Worm (Caenorhabditis elegans) whole organism, midembryonic: Measurements from ENCODE around the gene abu-9.

ENCODE experiments used
- T22C8.4 ChIP-seq: fragments of 200-800 bp; sonication (Bioruptor generic); IDR thresholded peaks from 2 replicates; pipeline ENCODE4 v1.3.6; 2022; ENCODE audit warnings: missing genetic modification characterization, missing compliant biosample characterization
- cog-1 ChIP-seq: sonication (generic microtip); optimal IDR thresholded peaks from 2 replicates; lab custom pipeline; 2016; ENCODE audit warnings: missing genetic modification characterization, missing compliant biosample characterization
- flt-1 ChIP-seq: fragments of 200-800 bp; sonication (Bioruptor generic); IDR thresholded peaks from 2 replicates; pipeline ENCODE4 v1.3.6; 2022; ENCODE audit warnings: missing genetic modification characterization, missing compliant biosample characterization
- klf-2 ChIP-seq: fragments of 200-800 bp; sonication (Bioruptor generic); conservative IDR thresholded peaks from 2 replicates; pipeline ENCODE4 v1.3.6; 2022; ENCODE audit warnings: missing genetic modification reagents, missing genetic modification characterization, missing compliant biosample characterization
- med-1 ChIP-seq: sonication (generic microtip); optimal IDR thresholded peaks from 2 replicates; lab custom pipeline; 2017; ENCODE audit warnings: missing genetic modification characterization, mild to moderate bottlenecking, missing compliant biosample characterization, antibody characterized with exemption, missing genetic modification reagents; ENCODE audit not compliant: insufficient read depth
- ref-1 ChIP-seq: fragments of 200-800 bp; sonication (Bioruptor generic); conservative IDR thresholded peaks from 2 replicates; pipeline ENCODE4 v1.3.6; 2022; ENCODE audit warnings: missing genetic modification reagents, missing genetic modification characterization, missing compliant biosample characterization
- tab-1 ChIP-seq: fragments of 200-800 bp; sonication (Bioruptor generic); IDR thresholded peaks from 2 replicates; pipeline ENCODE4 v1.3.6; 2022; ENCODE audit warnings: missing genetic modification characterization, missing compliant biosample characterization
- ztf-23 ChIP-seq: fragments of 200-800 bp; sonication (Bioruptor generic); IDR thresholded peaks from 2 replicates; pipeline ENCODE4 v1.3.6; 2022; ENCODE audit warnings: missing genetic modification reagents, missing genetic modification characterization, missing compliant biosample characterization
- ztf-29 ChIP-seq: fragments of 200-800 bp; sonication (Bioruptor generic); IDR thresholded peaks from 2 replicates; pipeline ENCODE4 v1.3.6; 2022; ENCODE audit warnings: missing genetic modification reagents, missing genetic modification characterization, missing compliant biosample characterization

The abu-9 gene

ce11 chrX:8297333-8297732, 24.6 kb upstream of the abu-9 start:
- TF ChIP-seq ztf-29 (GFP tag; lab: Robert Waterston, UW), result no peak
- TF ChIP-seq tab-1 (GFP tag; lab: Robert Waterston, UW), result no peak
- no peak for TF ChIP-seq cog-1
- no peak for TF ChIP-seq ztf-23

ce11 chrX:8299554-8299953, 22.4 kb upstream of the abu-9 start, which contains the start of gene ced-13:
ced-13 (minus strand) TSS chrX:8299654.
- no peak for TF ChIP-seq ref-1
- TF ChIP-seq ztf-29 (GFP tag; lab: Robert Waterston, UW), result no peak
- TF ChIP-seq klf-2 (GFP tag; lab: Robert Waterston, UW), result no peak
- no peak for TF ChIP-seq ztf-23
- TF ChIP-seq cog-1, result no peak
- no peak for TF ChIP-seq flt-1 (GFP tag; lab: Robert Waterston, UW)
- TF ChIP-seq med-1 (GFP tag; lab: Kevin White, UChicago), result no peak
- TF ChIP-seq T22C8.4 (GFP tag; lab: Robert Waterston, UW), result no peak
- no peak for TF ChIP-seq tab-1 (GFP tag; lab: Robert Waterston, UW)

- TF ChIP-seq ztf-29 (GFP tag; lab: Robert Waterston, UW), result no peak
- no peak for TF ChIP-seq ref-1
- TF ChIP-seq T22C8.4 (GFP tag; lab: Robert Waterston, UW), result no peak
- no peak for TF ChIP-seq tab-1 (GFP tag; lab: Robert Waterston, UW)
- no peak for TF ChIP-seq klf-2 (GFP tag; lab: Robert Waterston, UW)
- no peak for TF ChIP-seq cog-1
- no peak for TF ChIP-seq ztf-23
- no peak for TF ChIP-seq flt-1 (GFP tag; lab: Robert Waterston, UW)
- TF ChIP-seq med-1 (GFP tag; lab: Kevin White, UChicago), result no peak
Observed at ce11 chrX:8302299-8302698, 19.6 kb upstream of the abu-9 start, which contains the start of gene inx-5. inx-5 (minus strand) TSS chrX:8302399.

- TF ChIP-seq ztf-23 (no peak), ztf-29 (GFP tag; lab: Robert Waterston, UW) (no peak), med-1 (GFP tag; lab: Kevin White, UChicago) (no peak), cog-1 (no peak)
Observed at ce11 chrX:8302803-8303202, 19.1 kb upstream of the abu-9 start.

ce11 chrX:8307600-8307999, 14.3 kb upstream of the abu-9 start, which contains the start of gene R09F10.5:
R09F10.5 (minus strand) TSS chrX:8307700.
- no peak for TF ChIP-seq tab-1 (GFP tag; lab: Robert Waterston, UW)
- no peak for TF ChIP-seq T22C8.4 (GFP tag; lab: Robert Waterston, UW)
- TF ChIP-seq ztf-29 (GFP tag; lab: Robert Waterston, UW), result no peak
- TF ChIP-seq cog-1, result no peak
- no peak for TF ChIP-seq klf-2 (GFP tag; lab: Robert Waterston, UW)

- TF ChIP-seq tab-1 (GFP tag; lab: Robert Waterston, UW) (no peak), flt-1 (GFP tag; lab: Robert Waterston, UW) (no peak), T22C8.4 (GFP tag; lab: Robert Waterston, UW) (no peak), ref-1 (no peak), klf-2 (GFP tag; lab: Robert Waterston, UW) (no peak), ztf-23 (no peak), ztf-29 (GFP tag; lab: Robert Waterston, UW) (no peak), cog-1 (no peak), med-1 (GFP tag; lab: Kevin White, UChicago) (no peak)
Observed at ce11 chrX:8308491-8308890, 13.4 kb upstream of the abu-9 start.

ce11 chrX:8310747-8311146, 11.2 kb upstream of the abu-9 start:
- TF ChIP-seq ztf-29 (GFP tag; lab: Robert Waterston, UW) (no peak), med-1 (GFP tag; lab: Kevin White, UChicago) (no peak), ztf-23 (no peak), cog-1 (no peak)

- TF ChIP-seq cog-1 (no peak), med-1 (GFP tag; lab: Kevin White, UChicago) (no peak), ztf-29 (GFP tag; lab: Robert Waterston, UW) (no peak), T22C8.4 (GFP tag; lab: Robert Waterston, UW) (no peak), ztf-23 (no peak), flt-1 (GFP tag; lab: Robert Waterston, UW) (no peak), ref-1 (no peak), klf-2 (GFP tag; lab: Robert Waterston, UW) (no peak), tab-1 (GFP tag; lab: Robert Waterston, UW) (no peak)
Observed at ce11 chrX:8311590-8311989, 10.3 kb upstream of the abu-9 start.

ce11 chrX:8318950-8319349, 3.0 kb upstream of the abu-9 start, which contains the start of gene srh-11:
srh-11 (minus strand) TSS chrX:8319050.
- TF ChIP-seq tab-1 (GFP tag; lab: Robert Waterston, UW) (no peak), ztf-29 (GFP tag; lab: Robert Waterston, UW) (no peak)

ce11 chrX:8320889-8321288, 1.0 kb upstream of the abu-9 start, which contains the start of gene pqn-57:
pqn-57 (minus strand) TSS chrX:8320989.
- TF ChIP-seq klf-2 (GFP tag; lab: Robert Waterston, UW) (no peak), tab-1 (GFP tag; lab: Robert Waterston, UW) (no peak), flt-1 (GFP tag; lab: Robert Waterston, UW) (no peak), ref-1 (no peak), ztf-23 (no peak), ztf-29 (GFP tag; lab: Robert Waterston, UW) (no peak), med-1 (GFP tag; lab: Kevin White, UChicago) (no peak), T22C8.4 (GFP tag; lab: Robert Waterston, UW) (no peak), cog-1 (no peak)

- no peak for TF ChIP-seq ztf-29 (GFP tag; lab: Robert Waterston, UW)
- no peak for TF ChIP-seq ref-1
- no peak for TF ChIP-seq flt-1 (GFP tag; lab: Robert Waterston, UW)
- TF ChIP-seq klf-2 (GFP tag; lab: Robert Waterston, UW), result no peak
- no peak for TF ChIP-seq T22C8.4 (GFP tag; lab: Robert Waterston, UW)
- TF ChIP-seq med-1 (GFP tag; lab: Kevin White, UChicago), result no peak
- no peak for TF ChIP-seq cog-1
- no peak for TF ChIP-seq ztf-23
Observed at ce11 chrX:8323371-8323770, 1.5 kb downstream of the abu-9 start, which contains the start of gene R09F10.1. R09F10.1 (plus strand) TSS chrX:8323592.
